Fruit fly (Drosophila melanogaster): ENCODE data around the gene CG42831.
A peak's percentile ranks its signal among the peaks of the same experiment; 100 is the strongest.

The CG42831 gene

DNA sequence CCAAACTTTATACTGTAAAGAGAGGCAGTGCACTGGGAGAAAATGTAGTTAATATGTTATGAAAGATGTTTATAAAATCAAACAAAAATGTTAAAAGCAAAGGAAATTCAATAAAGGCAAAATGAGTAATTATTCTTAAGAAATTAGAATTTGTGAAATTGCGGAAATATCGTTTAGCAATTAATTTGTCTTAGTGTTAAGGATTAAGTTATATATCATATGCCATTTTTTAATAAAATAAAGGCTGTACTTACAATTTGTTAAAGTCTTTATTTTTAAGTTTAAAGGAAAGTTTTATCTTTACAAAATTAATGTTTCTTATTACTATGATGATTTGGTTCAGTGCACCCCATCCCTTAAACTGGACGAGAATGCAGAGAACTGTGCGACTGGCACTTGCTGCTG lies 37.1 kb upstream of the CG42831 start (continued):
- TF ChIP-seq bbx (GFP tag; IDR thresholded peaks at IDR 0.05; ENCODE audit: partially characterized antibody) = no peak
- TF ChIP-seq CG11247 (GFP tag; IDR thresholded peaks at IDR 0.05) = no peak
- no peak for TF ChIP-seq CG7963 (GFP tag; IDR thresholded peaks at IDR 0.05; ENCODE audit: partially characterized antibody)
- peak; percentile 44 for TF ChIP-seq CG14710 (tag; optimal IDR thresholded peaks at IDR 0.05)
- TF ChIP-seq sens (GFP tag) = peak; percentile 49
- TF ChIP-seq unpg (GFP tag; optimal IDR thresholded peaks at IDR 0.05) = peak; percentile 0
- no peak for TF ChIP-seq croc (GFP tag; conservative IDR thresholded peaks at IDR 0.05)
- no peak for TF ChIP-seq Sox100B (GFP tag; optimal IDR thresholded peaks at IDR 0.05)
- TF ChIP-seq phol (tag; optimal IDR thresholded peaks at IDR 0.05) = peak; percentile 29
- peak; percentile 40 for TF ChIP-seq CG18262 (tag; optimal IDR thresholded peaks at IDR 0.05)
- TF ChIP-seq CG7839 (tag; optimal IDR thresholded peaks at IDR 0.05) = peak; percentile 11
- no peak for TF ChIP-seq CG9727 (GFP tag; optimal IDR thresholded peaks at IDR 0.05)
- peak; percentile 40 for TF ChIP-seq gsb-n (tag; optimal IDR thresholded peaks at IDR 0.05)
- TF ChIP-seq usp (GFP tag; optimal IDR thresholded peaks at IDR 0.05) = no peak
- TF ChIP-seq Sox102F (GFP tag; optimal IDR thresholded peaks at IDR 0.05) = peak; percentile 10
- TF ChIP-seq CG17385 (GFP tag; optimal IDR thresholded peaks at IDR 0.05) = no peak
- no peak for TF ChIP-seq CG4424 (GFP tag; optimal IDR thresholded peaks at IDR 0.05)
- 0 out of 3 replicates have a peak, but pooled peaks have one; percentile 37 for TF ChIP-seq CG17361 (GFP tag; IDR thresholded peaks at IDR 0.05)
- TF ChIP-seq CG2712 (tag; optimal IDR thresholded peaks at IDR 0.05) = peak; percentile 45
- TF ChIP-seq Taf1 (GFP tag; IDR thresholded peaks at IDR 0.05) = no peak
- peak; percentile 61 for TF ChIP-seq Blimp-1 (GFP tag; optimal IDR thresholded peaks at IDR 0.05)
- peak in 1 of 3 experiments; percentile 5 for TF ChIP-seq lola (GFP tag; optimal IDR thresholded peaks at IDR 0.05)
- no peak for TF ChIP-seq Sin3A (optimal IDR thresholded peaks at IDR 0.05)
- TF ChIP-seq abd-A (tag; optimal IDR thresholded peaks at IDR 0.05) = no peak
- TF ChIP-seq CG17328 (GFP tag; IDR thresholded peaks at IDR 0.05) = no peak
- TF ChIP-seq CG31365 (tag; optimal IDR thresholded peaks at IDR 0.05) = no peak
- TF ChIP-seq bsh (GFP tag; optimal IDR thresholded peaks at IDR 0.05) = peak in 1 of 2 experiments; percentile 19
- TF ChIP-seq CG6854 (GFP tag; optimal IDR thresholded peaks at IDR 0.05) = no peak
- TF ChIP-seq gem (tag; optimal IDR thresholded peaks at IDR 0.05) = peak; percentile 42
- no peak for TF ChIP-seq stwl (tag; optimal IDR thresholded peaks at IDR 0.05)
- TF ChIP-seq CG10979 (tag; optimal IDR thresholded peaks at IDR 0.05) = peak; percentile 43

- TF ChIP-seq CG17361 (GFP tag; IDR thresholded peaks at IDR 0.05) (0 out of 3 replicates have a peak, but pooled peaks have one; percentile 1), Med (GFP tag) (peak; percentile 27), fu2 (GFP tag; optimal IDR thresholded peaks at IDR 0.05) (no peak), CG30020 (tag; optimal IDR thresholded peaks at IDR 0.05) (no peak), CG4617 (GFP tag; optimal IDR thresholded peaks at IDR 0.05; ENCODE audit: borderline replicate concordance) (no peak), toy (GFP tag; IDR thresholded peaks at IDR 0.05) (no peak), Hsf (GFP tag; optimal IDR thresholded peaks at IDR 0.05) (no peak), pho (GFP tag; optimal IDR thresholded peaks at IDR 0.05) (no peak), bigmax (GFP tag; optimal IDR thresholded peaks at IDR 0.05) (no peak), lmd (GFP tag; IDR thresholded peaks at IDR 0.05) (0 out of 2 replicates have a peak, but pooled peaks have one; percentile 11), crol (GFP tag; IDR thresholded peaks at IDR 0.05) (peak; percentile 39; the same call in 1 of the 2 replicates), CG3838 (GFP tag; optimal IDR thresholded peaks at IDR 0.05) (no peak), CG16779 (GFP tag; IDR thresholded peaks at IDR 0.05) (no peak), NC2β (GFP tag; optimal IDR thresholded peaks at IDR 0.05) (no peak), jing (GFP tag; optimal IDR thresholded peaks at IDR 0.05) (no peak), otp (GFP tag; IDR thresholded peaks at IDR 0.05) (no peak), zfh1 (GFP tag; IDR thresholded peaks at IDR 0.05) (0 out of 3 replicates have a peak, but pooled peaks have one; percentile 11)
Measured at dm6 chr3L:10777909-10778308, 36.7 kb upstream of the CG42831 start.

Data from whole organism, embryonic.